Fruit fly (Drosophila melanogaster) whole organism, pupa: ENCODE data around the gene CG7550.

Source experiments
- CG10348 ChIP-seq: fragments of 200-800 bp; sonication (Bioruptor generic); IDR thresholded peaks from 2 replicates; pipeline ENCODE4 v1.3.6; 2022; ENCODE audit warnings: missing biosample characterization, missing genetic modification characterization
- CG12605 ChIP-seq: fragments of 200-800 bp; sonication (Bioruptor generic); IDR thresholded peaks from 2 replicates; pipeline ENCODE4 v1.3.6; 2022; ENCODE audit warnings: missing biosample characterization, missing genetic modification characterization
- CG15710 ChIP-seq: fragments of 200-800 bp; sonication (Bioruptor generic); optimal IDR thresholded peaks from 2 replicates; lab custom pipeline; 2018; ENCODE audit warnings: missing biosample characterization, mild to moderate bottlenecking, missing genetic modification characterization, moderate library complexity
- CG32121 ChIP-seq: fragments of 200-800 bp; sonication (Bioruptor generic); IDR thresholded peaks from 2 replicates; pipeline ENCODE4 v1.3.6; 2022; ENCODE audit warnings: missing biosample characterization, missing genetic modification characterization
- CG8159 ChIP-seq: fragments of 200-800 bp; sonication (Bioruptor generic); optimal IDR thresholded peaks from 3 replicates; lab custom pipeline; 2018; ENCODE audit warnings: missing biosample characterization, mild to moderate bottlenecking, missing genetic modification characterization, moderate library complexity
- CG9948 ChIP-seq: fragments of 200-800 bp; sonication (Bioruptor generic); optimal IDR thresholded peaks from 2 replicates; lab custom pipeline; 2018; ENCODE audit warnings: missing biosample characterization, mild to moderate bottlenecking, missing genetic modification characterization, moderate library complexity
- EcR ChIP-seq: fragments of 200-800 bp; sonication (Bioruptor generic); optimal IDR thresholded peaks from 3 replicates; lab custom pipeline; 2019; ENCODE audit warnings: missing biosample characterization, missing genetic modification characterization, mild to moderate bottlenecking, moderate library complexity, missing genetic modification reagents
- Pif1A ChIP-seq: fragments of 200-800 bp; sonication (Bioruptor generic); optimal IDR thresholded peaks from 3 replicates; lab custom pipeline; 2016; ENCODE audit warnings: missing biosample characterization, missing genetic modification characterization
- Pif1B ChIP-seq: fragments of 200-800 bp; sonication (Bioruptor generic); optimal IDR thresholded peaks from 3 replicates; lab custom pipeline; 2016; ENCODE audit warnings: missing biosample characterization, missing genetic modification characterization
- gl ChIP-seq: fragments of 200-800 bp; sonication (Bioruptor generic); optimal IDR thresholded peaks from 2 replicates; lab custom pipeline; 2018; ENCODE audit warnings: missing biosample characterization, mild to moderate bottlenecking, missing genetic modification characterization

- TF ChIP-seq CG32121 (no peak), CG15710 (tag; lab: Kevin White, UChicago) (no peak), CG10348 (no peak), EcR (GFP tag; lab: Kevin White, UChicago) (no peak), Pif1A (GFP tag; lab: Kevin White, UChicago) (no peak), gl (peak; percentile 34), CG9948 (tag; lab: Kevin White, UChicago) (no peak), Pif1B (no peak), CG12605 (no peak), CG8159 (tag; lab: Kevin White, UChicago) (no peak)
Observed at dm6 chr3L:8128396-8129050, 4.2 kb upstream of the CG7550 start.
